Fruit fly (Drosophila melanogaster) whole organism, embryonic: ENCODE data around the gene Tlk.

ENCODE experiments used
- Bgb ChIP-seq: fragments of 200-800 bp; sonication (Bioruptor generic); IDR thresholded peaks from 2 replicates; pipeline ENCODE4 v1.3.6; 2022; ENCODE audit warnings: missing biosample characterization, missing genetic modification characterization; ENCODE audit not compliant: partially characterized antibody
- CG11247 ChIP-seq: fragments of 200-800 bp; sonication (Bioruptor generic); IDR thresholded peaks from 2 replicates; pipeline ENCODE4 v1.3.6; 2022; ENCODE audit warnings: missing biosample characterization, missing genetic modification characterization
- CG12236 ChIP-seq: fragments of 200-800 bp; sonication (Bioruptor generic); optimal IDR thresholded peaks from 2 replicates; lab custom pipeline; 2016; ENCODE audit warnings: missing biosample characterization, missing genetic modification characterization
- CG12299 ChIP-seq: fragments of 200-800 bp; sonication (Bioruptor generic); optimal IDR thresholded peaks from 2 replicates; lab custom pipeline; 2018; ENCODE audit warnings: missing biosample characterization, mild to moderate bottlenecking, missing genetic modification characterization
- CG13123 ChIP-seq: fragments of 200-800 bp; sonication (Bioruptor generic); optimal IDR thresholded peaks from 2 replicates; lab custom pipeline; 2016; ENCODE audit warnings: missing biosample characterization, missing genetic modification characterization
- CG13424 ChIP-seq: fragments of 200-800 bp; sonication (Bioruptor generic); optimal IDR thresholded peaks from 2 replicates; lab custom pipeline; 2019; ENCODE audit warnings: missing biosample characterization, mild to moderate bottlenecking, missing genetic modification characterization, moderate library complexity
- CG14014 ChIP-seq: fragments of 200-800 bp; sonication (Bioruptor generic); IDR thresholded peaks from 2 replicates; pipeline ENCODE4 v1.3.6; 2022; ENCODE audit warnings: missing biosample characterization, missing genetic modification characterization
- CG14965 ChIP-seq: fragments of 200-800 bp; sonication (Bioruptor generic); optimal IDR thresholded peaks from 2 replicates; lab custom pipeline; 2016; ENCODE audit warnings: missing biosample characterization, missing genetic modification characterization, borderline replicate concordance
- CG15514 ChIP-seq: fragments of 200-800 bp; sonication (Bioruptor generic); optimal IDR thresholded peaks from 3 replicates; lab custom pipeline; 2017; ENCODE audit warnings: missing biosample characterization, missing genetic modification characterization, mild to moderate bottlenecking, moderate library complexity, missing genetic modification reagents
- CG1603 ChIP-seq: fragments of 200-800 bp; sonication (Bioruptor generic); optimal IDR thresholded peaks from 2 replicates; lab custom pipeline; 2019; ENCODE audit warnings: missing biosample characterization, mild to moderate bottlenecking, missing genetic modification characterization, moderate library complexity
- CG16779 ChIP-seq: fragments of 200-800 bp; sonication (Bioruptor generic); IDR thresholded peaks from 2 replicates; pipeline ENCODE4 v1.3.6; 2022; ENCODE audit warnings: missing biosample characterization, missing genetic modification characterization
- CG17328 ChIP-seq: fragments of 200-800 bp; sonication (Bioruptor generic); IDR thresholded peaks from 2 replicates; pipeline ENCODE4 v1.3.6; 2022; ENCODE audit warnings: missing biosample characterization, missing genetic modification characterization
- CG17385 ChIP-seq: fragments of 200-800 bp; sonication (Bioruptor generic); optimal IDR thresholded peaks from 3 replicates; lab custom pipeline; 2018; ENCODE audit warnings: missing biosample characterization, mild to moderate bottlenecking, missing genetic modification characterization
- CG17568 ChIP-seq: fragments of 200-800 bp; sonication (Bioruptor generic); optimal IDR thresholded peaks from 2 replicates; lab custom pipeline; 2018; ENCODE audit warnings: missing biosample characterization, mild to moderate bottlenecking, missing genetic modification characterization, moderate library complexity
- CG18764 ChIP-seq: fragments of 200-800 bp; sonication (Bioruptor generic); optimal IDR thresholded peaks from 3 replicates; lab custom pipeline; 2016; ENCODE audit warnings: missing biosample characterization, missing genetic modification characterization
- CG3065 ChIP-seq: fragments of 200-800 bp; sonication (Bioruptor generic); optimal IDR thresholded peaks from 2 replicates; lab custom pipeline; 2016; ENCODE audit warnings: missing biosample characterization, missing genetic modification characterization
- CG34376 ChIP-seq: fragments of 200-800 bp; sonication (Bioruptor generic); optimal IDR thresholded peaks from 2 replicates; lab custom pipeline; 2018; ENCODE audit warnings: missing biosample characterization, mild to moderate bottlenecking, missing genetic modification characterization
- CG42726 ChIP-seq: fragments of 200-800 bp; sonication (Bioruptor generic); IDR thresholded peaks from 2 replicates; pipeline ENCODE4 v1.3.6; 2022; ENCODE audit warnings: missing biosample characterization, missing genetic modification characterization; ENCODE audit not compliant: partially characterized antibody
- CG4282 ChIP-seq: fragments of 200-800 bp; sonication (Bioruptor generic); optimal IDR thresholded peaks from 2 replicates; lab custom pipeline; 2016; ENCODE audit warnings: missing biosample characterization, missing genetic modification characterization
- CG9932 ChIP-seq: fragments of 200-800 bp; sonication (Bioruptor generic); IDR thresholded peaks from 2 replicates; pipeline ENCODE4 v1.3.6; 2022; ENCODE audit warnings: missing biosample characterization, missing genetic modification characterization
- Dbx ChIP-seq: fragments of 200-800 bp; sonication (Bioruptor generic); IDR thresholded peaks from 3 replicates; pipeline ENCODE4 v1.3.6; 2022; ENCODE audit warnings: missing biosample characterization, missing genetic modification characterization
- Deaf1 ChIP-seq: fragments of 200-800 bp; optimal IDR thresholded peaks from 3 replicates; lab custom pipeline; 2019; ENCODE audit warnings: missing biosample characterization, mild to moderate bottlenecking, missing genetic modification characterization, moderate library complexity
- Drgx ChIP-seq: fragments of 200-800 bp; sonication (Bioruptor generic); IDR thresholded peaks from 2 replicates; pipeline ENCODE4 v1.3.6; 2022; ENCODE audit warnings: missing biosample characterization, missing genetic modification characterization
- E2f2 ChIP-seq: fragments of 200-800 bp; sonication (Bioruptor generic); IDR thresholded peaks from 2 replicates; pipeline ENCODE4 v1.3.6; 2022; ENCODE audit warnings: missing biosample characterization, missing genetic modification characterization
- Fer3 ChIP-seq: fragments of 200-800 bp; sonication (Bioruptor generic); optimal IDR thresholded peaks from 2 replicates; lab custom pipeline; 2018; ENCODE audit warnings: missing biosample characterization, mild to moderate bottlenecking, missing genetic modification characterization, moderate library complexity
- Gsc ChIP-seq: fragments of 200-800 bp; sonication (Bioruptor generic); IDR thresholded peaks from 2 replicates; pipeline ENCODE4 v1.3.6; 2022; ENCODE audit warnings: missing biosample characterization, missing genetic modification characterization
- HLH4C ChIP-seq: fragments of 200-800 bp; sonication (Bioruptor generic); IDR thresholded peaks from 3 replicates; pipeline ENCODE4 v1.3.6; 2022; ENCODE audit warnings: missing biosample characterization, missing genetic modification characterization; ENCODE audit not compliant: partially characterized antibody
- HLHmδ ChIP-seq: fragments of 200-800 bp; sonication (Bioruptor generic); optimal IDR thresholded peaks from 2 replicates; lab custom pipeline; 2018; ENCODE audit warnings: missing biosample characterization, mild to moderate bottlenecking, missing genetic modification characterization, moderate library complexity
- Mad ChIP-seq: fragments of 200-800 bp; sonication (Bioruptor generic); optimal IDR thresholded peaks from 2 replicates; lab custom pipeline; 2016; ENCODE audit warnings: missing biosample characterization, missing genetic modification characterization
- Med ChIP-seq: fragments of 200-800 bp; sonication (Bioruptor generic); peaks from one replicate; lab custom pipeline; 2016; ENCODE audit warnings: missing biosample characterization, missing genetic modification characterization, mild to moderate bottlenecking, inconsistent platforms, moderate library complexity
- NC2α ChIP-seq: fragments of 200-800 bp; sonication (Bioruptor generic); optimal IDR thresholded peaks from 2 replicates; lab custom pipeline; 2016; ENCODE audit warnings: missing biosample characterization, missing genetic modification characterization
- Neu2 ChIP-seq: fragments of 200-800 bp; sonication (Bioruptor generic); optimal IDR thresholded peaks from 3 replicates; lab custom pipeline; 2016; ENCODE audit warnings: missing biosample characterization, missing genetic modification characterization, borderline replicate concordance
- Nf-YC ChIP-seq: fragments of 200-800 bp; optimal IDR thresholded peaks from 3 replicates; lab custom pipeline; 2019; ENCODE audit warnings: missing biosample characterization, mild to moderate bottlenecking, missing genetic modification characterization, moderate library complexity
- PHDP ChIP-seq: fragments of 200-800 bp; sonication (Bioruptor generic); optimal IDR thresholded peaks from 3 replicates; lab custom pipeline; 2018; ENCODE audit warnings: missing biosample characterization, mild to moderate bottlenecking, missing genetic modification characterization, moderate library complexity
- Pdp1 ChIP-seq, 2 experiments: fragments of 200-800 bp; sonication (Bioruptor generic); optimal IDR thresholded peaks; 3 replicates each; lab custom pipeline; 2016; ENCODE audit warnings: missing biosample characterization in 2 of 2, missing genetic modification characterization in 2 of 2, mild to moderate bottlenecking in 1 of 2, moderate library complexity in 1 of 2
- Side ChIP-seq: fragments of 200-800 bp; sonication (Bioruptor generic); optimal IDR thresholded peaks from 2 replicates; lab custom pipeline; 2016; ENCODE audit warnings: missing biosample characterization, missing genetic modification characterization
- Xrp1 ChIP-seq: fragments of 200-800 bp; sonication (Bioruptor generic); IDR thresholded peaks from 2 replicates; pipeline ENCODE4 v1.3.6; 2022; ENCODE audit warnings: missing biosample characterization, missing genetic modification characterization
- bbx ChIP-seq: fragments of 200-800 bp; sonication (Bioruptor generic); IDR thresholded peaks from 2 replicates; pipeline ENCODE4 v1.3.6; 2022; ENCODE audit warnings: missing biosample characterization, missing genetic modification characterization; ENCODE audit not compliant: partially characterized antibody
- br ChIP-seq: fragments of >200 bp; optimal IDR thresholded peaks from 2 replicates; lab custom pipeline; 2017
- dm ChIP-seq: fragments of 200-800 bp; sonication (Bioruptor generic); optimal IDR thresholded peaks from 3 replicates; lab custom pipeline; 2016; ENCODE audit warnings: missing biosample characterization, missing genetic modification characterization
- hbn ChIP-seq: fragments of 200-800 bp; sonication (Bioruptor generic); IDR thresholded peaks from 2 replicates; pipeline ENCODE4 v1.3.6; 2022; ENCODE audit warnings: missing biosample characterization, missing genetic modification characterization; ENCODE audit not compliant: partially characterized antibody
- her ChIP-seq: fragments of 200-800 bp; sonication (Bioruptor generic); optimal IDR thresholded peaks from 2 replicates; lab custom pipeline; 2016; ENCODE audit warnings: missing biosample characterization, missing genetic modification characterization
- onecut ChIP-seq: fragments of 200-800 bp; sonication (Bioruptor generic); IDR thresholded peaks from 2 replicates; pipeline ENCODE4 v1.3.6; 2022; ENCODE audit warnings: missing biosample characterization, missing genetic modification characterization
- pb ChIP-seq: fragments of 200-800 bp; sonication (Bioruptor generic); optimal IDR thresholded peaks from 3 replicates; lab custom pipeline; 2016; ENCODE audit warnings: missing biosample characterization, missing genetic modification characterization
- pum ChIP-seq: fragments of 200-800 bp; sonication (Bioruptor generic); optimal IDR thresholded peaks from 2 replicates; lab custom pipeline; 2016; ENCODE audit warnings: missing biosample characterization, missing genetic modification characterization
- pzg ChIP-seq: fragments of 200-800 bp; sonication (Bioruptor generic); optimal IDR thresholded peaks from 3 replicates; lab custom pipeline; 2018; ENCODE audit warnings: missing biosample characterization, mild to moderate bottlenecking, missing genetic modification characterization, moderate library complexity
- tio ChIP-seq: fragments of 200-800 bp; sonication (Bioruptor generic); optimal IDR thresholded peaks from 2 replicates; lab custom pipeline; 2017; ENCODE audit warnings: missing biosample characterization, missing genetic modification characterization, inconsistent platforms
- trem ChIP-seq: fragments of 200-800 bp; optimal IDR thresholded peaks from 3 replicates; lab custom pipeline; 2019; ENCODE audit warnings: missing biosample characterization, mild to moderate bottlenecking, missing genetic modification characterization, moderate library complexity
- unpg ChIP-seq: fragments of 200-800 bp; sonication (Bioruptor generic); optimal IDR thresholded peaks from 3 replicates; lab custom pipeline; 2018; ENCODE audit warnings: missing biosample characterization, mild to moderate bottlenecking, missing genetic modification characterization, moderate library complexity
- wek ChIP-seq: fragments of 200-800 bp; sonication (Bioruptor generic); optimal IDR thresholded peaks from 3 replicates; lab custom pipeline; 2018; ENCODE audit warnings: missing biosample characterization, mild to moderate bottlenecking, missing genetic modification characterization, moderate library complexity
- zfh2 ChIP-seq: fragments of 200-800 bp; sonication (Bioruptor generic); optimal IDR thresholded peaks from 2 replicates; lab custom pipeline; 2016; ENCODE audit warnings: missing biosample characterization, missing genetic modification characterization

Tlk gene

DNA sequence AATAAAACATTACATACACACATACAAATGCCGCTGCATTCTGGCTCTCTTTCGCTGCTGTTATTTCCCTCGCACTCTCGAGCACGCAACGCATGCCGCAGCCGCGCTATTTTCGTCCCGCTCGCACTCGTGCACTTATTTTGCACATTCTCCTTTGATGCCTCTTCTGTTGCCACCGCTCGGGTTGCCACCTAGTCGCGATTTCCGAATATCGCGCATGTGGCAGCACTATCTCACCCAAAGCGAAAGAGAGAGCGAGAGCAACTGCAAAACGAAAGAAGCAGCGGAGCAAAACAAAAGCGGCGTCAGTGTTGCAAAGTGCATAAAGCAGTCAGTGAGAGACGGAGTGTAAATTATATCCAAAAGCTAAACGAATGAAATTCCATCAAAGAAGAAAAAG lies 61.1 kb downstream of the Tlk start (continued):
- no peak for TF ChIP-seq NC2α
- no peak for TF ChIP-seq CG14965
- TF ChIP-seq pb: no peak
- TF ChIP-seq CG14014 (GFP tag; lab: Robert Waterston, UW): no peak
- peak; percentile 63 for TF ChIP-seq HLHmδ (GFP tag; lab: Kevin White, UChicago)
- peak; percentile 64 for TF ChIP-seq CG15514 (GFP tag; lab: Kevin White, UChicago)
- TF ChIP-seq PHDP (tag; lab: Kevin White, UChicago): no peak
- no peak; the same call in 1 of the 2 replicates for TF ChIP-seq Xrp1 (GFP tag; lab: Robert Waterston, UW)
- TF ChIP-seq onecut (GFP tag; lab: Robert Waterston, UW): no peak
- peak; percentile 45 for TF ChIP-seq dm (GFP tag; lab: Kevin White, UChicago)
- TF ChIP-seq CG3065: no peak
- TF ChIP-seq her (GFP tag; lab: Kevin White, UChicago): peak; percentile 61
- TF ChIP-seq CG12299 (tag; lab: Kevin White, UChicago): no peak
- TF ChIP-seq HLH4C (GFP tag; lab: Robert Waterston, UW): peak; percentile 38; the same call in 1 of the 3 replicates
- TF ChIP-seq CG34376 (GFP tag; lab: Kevin White, UChicago): peak; percentile 55
- peak; percentile 0 for TF ChIP-seq Mad (GFP tag; lab: Kevin White, UChicago)
- no peak for TF ChIP-seq Neu2 (GFP tag; lab: Kevin White, UChicago)
- TF ChIP-seq Med (GFP tag; lab: Kevin White, UChicago): peak; percentile 92
- TF ChIP-seq Side (GFP tag; lab: Kevin White, UChicago): peak; percentile 49
- TF ChIP-seq tio (GFP tag; lab: Kevin White, UChicago): no peak
- peak; percentile 66 for TF ChIP-seq bbx (GFP tag; lab: Robert Waterston, UW)
- TF ChIP-seq Dbx (GFP tag; lab: Robert Waterston, UW): peak; percentile 23; the same call in 1 of the 3 replicates
- peak; percentile 41 for TF ChIP-seq CG9932 (GFP tag; lab: Robert Waterston, UW)
- no peak for TF ChIP-seq CG13424 (tag; lab: Kevin White, UChicago)
- TF ChIP-seq CG11247 (GFP tag; lab: Robert Waterston, UW): no peak
- peak; percentile 61 for TF ChIP-seq CG1603 (tag; lab: Kevin White, UChicago)
- TF ChIP-seq pum (GFP tag; lab: Kevin White, UChicago): no peak
- peak; percentile 70 for TF ChIP-seq pzg (GFP tag; lab: Kevin White, UChicago)
- peak; percentile 45 for TF ChIP-seq trem (tag; lab: Kevin White, UChicago)
- peak; percentile 39 for TF ChIP-seq hbn (GFP tag; lab: Robert Waterston, UW)
- TF ChIP-seq wek (GFP tag; lab: Kevin White, UChicago): no peak
- no peak for TF ChIP-seq zfh2 (GFP tag; lab: Kevin White, UChicago)
- peak; percentile 65 for TF ChIP-seq CG17385 (GFP tag; lab: Kevin White, UChicago)
- peak in 1 of 2 experiments; percentile 30 for TF ChIP-seq Pdp1 (GFP tag; optimal IDR thresholded peaks at IDR 0.05; lab: Kevin White, UChicago)
- TF ChIP-seq Deaf1: peak; percentile 62
- peak; percentile 44; the same call in 1 of the 2 replicates for TF ChIP-seq Bgb (GFP tag; lab: Robert Waterston, UW)
- TF ChIP-seq CG13123 (GFP tag; lab: Kevin White, UChicago): no peak
- peak; percentile 44 for TF ChIP-seq Drgx
- no peak for TF ChIP-seq unpg (GFP tag; lab: Kevin White, UChicago)
- TF ChIP-seq CG16779 (GFP tag; lab: Robert Waterston, UW): no peak
- TF ChIP-seq CG42726 (GFP tag; lab: Robert Waterston, UW): 0 out of 2 replicates have a peak, but pooled peaks have one; percentile 8
- TF ChIP-seq br (lab: Kevin White, UChicago): no peak
- TF ChIP-seq CG17568 (GFP tag; lab: Kevin White, UChicago): no peak
- no peak for TF ChIP-seq Gsc
- TF ChIP-seq CG4282: peak; percentile 11
- TF ChIP-seq CG17328: no peak
- no peak for TF ChIP-seq Fer3 (tag; lab: Kevin White, UChicago)
- no peak for TF ChIP-seq CG12236 (GFP tag; lab: Kevin White, UChicago)
- peak; percentile 36; the same call in 1 of the 2 replicates for TF ChIP-seq E2f2 (GFP tag; lab: Robert Waterston, UW)
- TF ChIP-seq CG18764 (GFP tag; lab: Kevin White, UChicago): peak; percentile 0
- peak; percentile 28 for TF ChIP-seq Nf-YC (tag; lab: Kevin White, UChicago)
